Worm (Caenorhabditis elegans): ENCODE data around the gene cpg-23.

ce11 chrV:19116872-19117372 is 23.7 kb upstream of the cpg-23 start:
- TF ChIP-seq fkh-2 (tag; optimal IDR thresholded peaks at IDR 0.05): no peak
- no peak for TF ChIP-seq ceh-16 (tag; optimal IDR thresholded peaks at IDR 0.05)
- TF ChIP-seq ztf-4 (tag; optimal IDR thresholded peaks at IDR 0.05): no peak

All from whole organism, L3 larva.